Fruit fly (Drosophila melanogaster): ENCODE measurements around the gene CG32631.

Gene CG32631

dm6 chrX:13565490-13566156 lies 9.4 kb downstream of the CG32631 start:
- TF ChIP-seq CTCF (optimal IDR thresholded peaks at IDR 0.05) (no peak), CG8478 (optimal IDR thresholded peaks at IDR 0.05) (no peak)

- TF ChIP-seq CG8478 (optimal IDR thresholded peaks at IDR 0.05): no peak
- no peak for TF ChIP-seq CTCF (optimal IDR thresholded peaks at IDR 0.05)
Measured at dm6 chrX:13568127-13568526, 11.9 kb downstream of the CG32631 start.

- TF ChIP-seq CTCF (optimal IDR thresholded peaks at IDR 0.05): no peak
Measured at dm6 chrX:13568841-13569240, 12.6 kb downstream of the CG32631 start.

- TF ChIP-seq CG8478 (optimal IDR thresholded peaks at IDR 0.05): no peak
- no peak for TF ChIP-seq CTCF (optimal IDR thresholded peaks at IDR 0.05)
Measured at dm6 chrX:13570255-13570654, 14.0 kb downstream of the CG32631 start.

dm6 chrX:13572382-13572781 lies 16.1 kb downstream of the CG32631 start:
- TF ChIP-seq CG8478 (optimal IDR thresholded peaks at IDR 0.05) (no peak), CTCF (optimal IDR thresholded peaks at IDR 0.05) (no peak)

dm6 chrX:13579322-13579721 lies 23.1 kb downstream of the CG32631 start:
- no peak for TF ChIP-seq CTCF (optimal IDR thresholded peaks at IDR 0.05)
- TF ChIP-seq CG8478 (optimal IDR thresholded peaks at IDR 0.05): no peak

- TF ChIP-seq CTCF (optimal IDR thresholded peaks at IDR 0.05): peak; percentile 42 to 71
- no peak for TF ChIP-seq CG8478 (optimal IDR thresholded peaks at IDR 0.05)
Measured at dm6 chrX:13586888-13587287, 30.6 kb downstream of the CG32631 start.

- no peak for TF ChIP-seq CG8478 (optimal IDR thresholded peaks at IDR 0.05)
- TF ChIP-seq CTCF (optimal IDR thresholded peaks at IDR 0.05): no peak
Measured at dm6 chrX:13593667-13594066, 37.4 kb downstream of the CG32631 start.

- TF ChIP-seq CG8478 (optimal IDR thresholded peaks at IDR 0.05) (no peak), CTCF (optimal IDR thresholded peaks at IDR 0.05) (no peak)
Measured at dm6 chrX:13597753-13598152, 41.5 kb downstream of the CG32631 start.

- TF ChIP-seq CG8478 (optimal IDR thresholded peaks at IDR 0.05) (no peak), CTCF (optimal IDR thresholded peaks at IDR 0.05) (no peak)
Measured at dm6 chrX:13602071-13602858, 46.0 kb downstream of the CG32631 start, which contains the start of gene up. Gene up (minus strand): TSS chrX:13602578.

- TF ChIP-seq CTCF (optimal IDR thresholded peaks at IDR 0.05) (no peak), CG8478 (optimal IDR thresholded peaks at IDR 0.05) (no peak)
Measured at dm6 chrX:13604499-13604898, 48.2 kb downstream of the CG32631 start.

dm6 chrX:13605381-13605780 lies 49.1 kb downstream of the CG32631 start, which contains the start of gene CG11178:
Gene CG11178 (plus strand): TSS chrX:13605681.
- TF ChIP-seq CG8478 (optimal IDR thresholded peaks at IDR 0.05) (no peak), CTCF (optimal IDR thresholded peaks at IDR 0.05) (no peak)

dm6 chrX:13605942-13606491 lies 49.7 kb downstream of the CG32631 start:
- TF ChIP-seq CTCF (optimal IDR thresholded peaks at IDR 0.05): no peak

Data from S2 (cell line).